Worm (Caenorhabditis elegans): ENCODE results near the gene cox-17.

Gene cox-17

ce11 chrIII:190686-191085 lies at the start of gene cox-17:
cox-17 (plus strand) TSS chrIII:190986.
- no peak for TF ChIP-seq dao-5 (tag; optimal IDR thresholded peaks at IDR 0.05)

ce11 chrIII:143121-143520 lies 47.7 kb upstream of the cox-17 start, which contains the start of gene fbxb-82:
fbxb-82 (minus strand) TSS chrIII:143221.
- TF ChIP-seq him-1 (tag; optimal IDR thresholded peaks at IDR 0.05) (no peak), dao-5 (tag; optimal IDR thresholded peaks at IDR 0.05) (no peak), W03F9.2 (tag; optimal IDR thresholded peaks at IDR 0.05) (no peak)

- TF ChIP-seq W03F9.2 (tag; optimal IDR thresholded peaks at IDR 0.05) (no peak), him-1 (tag; optimal IDR thresholded peaks at IDR 0.05) (no peak), dao-5 (tag; optimal IDR thresholded peaks at IDR 0.05) (no peak)
These were observed 45.7 kb upstream of the cox-17 start, which contains the start of the genes T17A3.12 and fbxb-83 for ce11 chrIII:145078-145477. T17A3.12 (minus strand) TSS chrIII:145178. fbxb-83 (minus strand) TSS chrIII:145211.

DNA sequence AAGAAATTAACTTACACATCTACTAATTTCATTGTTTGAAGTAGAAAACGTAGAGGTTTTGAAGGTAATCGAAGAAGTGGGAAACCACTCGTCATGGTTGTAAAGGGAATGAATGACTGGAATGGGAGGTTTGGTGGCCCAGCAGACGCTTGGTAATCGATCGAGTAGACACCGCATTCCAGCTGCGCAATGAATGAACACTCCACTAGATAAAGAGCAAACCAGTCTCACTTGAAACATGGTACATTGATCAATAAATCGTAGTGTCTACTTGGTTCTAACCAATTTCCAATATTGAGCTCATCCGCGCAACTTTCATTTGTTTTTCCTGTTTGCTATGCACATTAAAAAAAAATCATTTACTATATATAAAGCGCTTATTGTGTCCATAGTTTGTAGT lies 44.4 kb upstream of the cox-17 start, which contains the start of gene fbxb-84:
TSS of gene fbxb-84 (minus strand) at position 101 of the 400 bp plus-strand sequence.
- TF ChIP-seq dao-5 (tag; optimal IDR thresholded peaks at IDR 0.05) (no peak), him-1 (tag; optimal IDR thresholded peaks at IDR 0.05) (no peak), W03F9.2 (tag; optimal IDR thresholded peaks at IDR 0.05) (no peak)

DNA sequence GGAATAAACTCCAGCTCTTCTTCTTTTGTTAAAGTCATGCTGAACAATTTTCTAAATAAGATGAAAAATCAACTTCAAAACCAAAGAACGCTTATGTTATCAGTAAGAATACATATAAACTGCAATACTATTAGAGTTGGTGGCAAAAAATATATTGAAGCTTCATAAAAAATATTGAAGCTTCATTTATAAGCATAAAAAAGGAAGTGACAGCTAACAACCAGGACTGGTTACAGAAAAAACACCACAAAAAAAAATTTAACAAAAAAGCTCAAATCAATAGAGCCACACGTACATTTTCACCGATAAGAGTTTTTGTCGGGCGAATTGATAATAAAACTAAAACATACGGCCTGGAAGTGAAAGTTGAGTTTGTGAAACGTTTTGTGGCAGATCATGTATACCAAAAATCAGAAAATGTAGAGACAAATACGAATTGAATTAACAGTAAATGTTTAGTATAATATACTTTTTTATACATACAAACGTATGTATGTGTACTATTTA lies 43.2 kb upstream of the cox-17 start, which contains the start of gene sqst-5:
TSS of gene sqst-5 (minus strand) at position 51 of the 507 bp plus-strand sequence.
- TF ChIP-seq W03F9.2 (tag; optimal IDR thresholded peaks at IDR 0.05) (no peak), dao-5 (tag; optimal IDR thresholded peaks at IDR 0.05) (no peak), him-1 (tag; optimal IDR thresholded peaks at IDR 0.05) (no peak)

DNA sequence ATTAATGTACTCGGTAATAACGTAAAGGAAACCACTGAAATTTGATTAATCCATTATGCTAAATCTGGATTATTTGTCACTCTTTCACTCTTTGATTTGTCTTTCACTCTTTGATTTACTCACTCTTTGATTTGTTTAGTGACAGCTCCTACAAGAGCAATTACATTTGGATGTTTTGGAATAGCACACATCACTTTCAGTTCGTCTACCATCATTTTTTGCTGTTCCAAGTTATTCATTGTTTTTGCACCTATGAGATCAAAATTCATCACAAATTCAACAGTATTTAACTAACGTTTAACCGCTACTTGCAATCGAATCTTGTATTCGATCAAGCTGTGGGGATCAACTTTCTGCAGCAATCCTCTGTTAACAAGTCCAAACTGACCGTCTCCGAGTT lies 41.7 kb upstream of the cox-17 start:
- TF ChIP-seq W03F9.2 (tag; optimal IDR thresholded peaks at IDR 0.05) (no peak), dao-5 (tag; optimal IDR thresholded peaks at IDR 0.05) (no peak), him-1 (tag; optimal IDR thresholded peaks at IDR 0.05) (no peak)

ce11 chrIII:151084-151483 lies 39.7 kb upstream of the cox-17 start:
- TF ChIP-seq him-1 (tag; optimal IDR thresholded peaks at IDR 0.05) = no peak
- no peak for TF ChIP-seq dao-5 (tag; optimal IDR thresholded peaks at IDR 0.05)
- no peak for TF ChIP-seq W03F9.2 (tag; optimal IDR thresholded peaks at IDR 0.05)

ce11 chrIII:154168-154567 lies 36.6 kb upstream of the cox-17 start:
- TF ChIP-seq him-1 (tag; optimal IDR thresholded peaks at IDR 0.05) = no peak
- no peak for TF ChIP-seq dao-5 (tag; optimal IDR thresholded peaks at IDR 0.05)
- TF ChIP-seq W03F9.2 (tag; optimal IDR thresholded peaks at IDR 0.05) = no peak

ce11 chrIII:156645-157044 lies 34.1 kb upstream of the cox-17 start, which contains the start of the genes zig-13 and ver-1:
zig-13 (minus strand) TSS chrIII:156745.
ver-1 (plus strand) TSS chrIII:156824.
- TF ChIP-seq dao-5 (tag; optimal IDR thresholded peaks at IDR 0.05) (no peak), W03F9.2 (tag; optimal IDR thresholded peaks at IDR 0.05) (no peak), him-1 (tag; optimal IDR thresholded peaks at IDR 0.05) (no peak)

ce11 chrIII:157980-158379 lies 32.8 kb upstream of the cox-17 start:
- TF ChIP-seq him-1 (tag; optimal IDR thresholded peaks at IDR 0.05) = no peak
- TF ChIP-seq dao-5 (tag; optimal IDR thresholded peaks at IDR 0.05) = no peak
- TF ChIP-seq W03F9.2 (tag; optimal IDR thresholded peaks at IDR 0.05) = no peak

DNA sequence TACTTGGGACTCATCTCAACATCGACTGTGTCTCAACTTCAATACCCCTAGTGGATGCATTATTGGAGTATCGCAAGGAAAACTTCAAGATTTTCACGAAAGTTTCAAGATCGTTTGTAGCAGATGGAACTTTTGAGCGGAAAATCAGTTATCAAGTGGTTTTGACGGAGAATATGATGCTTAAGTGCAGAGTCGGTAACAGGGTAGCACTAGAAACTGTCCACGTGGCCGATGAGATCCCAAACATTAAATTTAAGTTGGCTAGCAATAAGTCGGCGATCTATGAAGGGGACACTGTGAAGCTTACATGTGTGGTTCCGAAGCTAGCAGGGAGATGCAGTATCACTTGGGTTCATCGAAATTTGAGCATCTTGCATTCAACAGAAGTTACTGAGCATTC lies 31.6 kb upstream of the cox-17 start:
- TF ChIP-seq him-1 (tag; optimal IDR thresholded peaks at IDR 0.05) (no peak), W03F9.2 (tag; optimal IDR thresholded peaks at IDR 0.05) (no peak), dao-5 (tag; optimal IDR thresholded peaks at IDR 0.05) (no peak)

- no peak for TF ChIP-seq him-1 (tag; optimal IDR thresholded peaks at IDR 0.05)
- TF ChIP-seq W03F9.2 (tag; optimal IDR thresholded peaks at IDR 0.05) = no peak
- no peak for TF ChIP-seq dao-5 (tag; optimal IDR thresholded peaks at IDR 0.05)
These were observed 31.1 kb upstream of the cox-17 start for ce11 chrIII:159665-160064.

- TF ChIP-seq W03F9.2 (tag; optimal IDR thresholded peaks at IDR 0.05) = no peak
These were observed 26.0 kb upstream of the cox-17 start, which contains the start of gene F40G9.8 for ce11 chrIII:164775-165174. F40G9.8 (minus strand) TSS chrIII:164875.

DNA sequence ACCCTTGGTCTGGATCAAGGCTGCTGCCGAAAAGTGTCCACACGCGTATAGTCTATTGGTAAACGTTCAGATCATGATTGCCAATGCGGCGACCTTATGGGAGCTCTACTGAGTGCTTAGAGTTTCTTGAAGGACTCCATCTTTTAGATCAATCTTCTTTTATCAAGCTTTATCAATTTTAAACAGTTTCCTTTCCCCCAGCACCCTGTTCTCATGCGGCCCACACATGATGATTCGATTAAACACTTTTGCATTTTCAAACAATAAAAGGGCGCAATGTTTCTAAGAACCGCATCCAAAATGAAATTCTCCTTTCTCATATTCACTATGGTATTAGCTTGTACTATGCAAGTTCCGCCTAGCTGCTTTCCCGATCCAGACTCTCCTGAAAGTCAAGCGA lies 25.4 kb upstream of the cox-17 start, which contains the start of gene F40G9.7:
TSS of gene F40G9.7 (plus strand) at position 301 of the 400 bp plus-strand sequence.
- TF ChIP-seq dao-5 (tag; optimal IDR thresholded peaks at IDR 0.05) (no peak), W03F9.2 (tag; optimal IDR thresholded peaks at IDR 0.05) (no peak), him-1 (tag; optimal IDR thresholded peaks at IDR 0.05) (no peak)

DNA sequence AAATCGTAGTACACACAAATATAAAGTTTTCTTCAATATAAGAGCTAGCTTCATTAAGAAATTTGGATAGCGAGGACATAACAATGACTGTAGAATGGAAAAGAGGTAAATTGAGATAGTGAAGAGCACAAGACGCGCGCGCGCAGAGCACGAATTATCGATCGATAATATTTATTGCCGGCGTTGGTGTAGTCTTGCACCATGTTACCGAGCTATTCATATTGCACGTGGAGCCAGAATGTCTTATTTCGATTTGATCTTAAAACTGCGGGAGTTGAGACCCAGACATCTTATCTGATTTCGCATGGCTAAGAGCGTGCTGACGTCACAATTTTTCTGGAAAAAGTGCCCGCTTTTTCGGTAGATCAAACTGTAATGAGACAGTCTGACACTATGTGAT lies 21.3 kb upstream of the cox-17 start, which contains the start of gene F40G9.18:
TSS of gene F40G9.18 (minus strand) at position 101 of the 400 bp plus-strand sequence.
- TF ChIP-seq dao-5 (tag; optimal IDR thresholded peaks at IDR 0.05) = no peak
- TF ChIP-seq him-1 (tag; optimal IDR thresholded peaks at IDR 0.05) = no peak
- TF ChIP-seq W03F9.2 (tag; optimal IDR thresholded peaks at IDR 0.05) = no peak
